Worm (Caenorhabditis elegans): ENCODE results near the gene fbxb-85.

fbxb-85 gene

DNA sequence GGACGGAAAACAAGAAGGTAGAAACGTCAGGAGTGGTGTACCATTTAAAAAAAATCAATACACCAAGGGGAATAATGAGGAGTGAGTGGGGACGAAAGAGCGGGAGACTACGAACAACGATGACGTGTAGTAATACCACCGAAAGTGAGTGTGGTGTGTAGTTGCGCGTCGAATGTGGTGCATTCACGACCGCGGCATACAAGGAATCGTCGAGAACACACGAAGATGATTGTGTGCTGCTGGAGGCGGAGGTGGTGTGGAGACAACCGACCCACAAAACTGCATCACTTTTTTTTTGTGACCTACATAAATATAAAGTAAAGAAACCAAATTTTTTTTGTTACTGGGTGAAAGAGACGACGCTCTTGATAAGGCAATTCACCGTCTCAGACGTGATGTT is 30.4 kb downstream of the fbxb-85 start (continued):
- TF ChIP-seq hlh-30 (tag; optimal IDR thresholded peaks at IDR 0.05; ENCODE audit: insufficient read depth), result no peak
- peak; percentile 9 for TF ChIP-seq nhr-232 (tag; optimal IDR thresholded peaks at IDR 0.05)
- TF ChIP-seq dve-1 (tag; optimal IDR thresholded peaks at IDR 0.05), result no peak
- TF ChIP-seq pha-4 (tag; optimal IDR thresholded peaks at IDR 0.05), result no peak
- TF ChIP-seq sdc-2 (tag; optimal IDR thresholded peaks at IDR 0.05), result no peak
- TF ChIP-seq pha-2 (tag; optimal IDR thresholded peaks at IDR 0.05), result no peak
- peak; percentile 60 for TF ChIP-seq tbx-2 (tag; optimal IDR thresholded peaks at IDR 0.05)
- no peak for TF ChIP-seq K02D7.2 (tag; optimal IDR thresholded peaks at IDR 0.05)
- peak; percentile 20; the same call in 1 of the 2 replicates for TF ChIP-seq sox-2 (GFP tag; IDR thresholded peaks at IDR 0.05)
- no peak for TF ChIP-seq T23F11.4 (GFP tag; optimal IDR thresholded peaks at IDR 0.05)
- no peak for TF ChIP-seq elt-4 (tag; optimal IDR thresholded peaks at IDR 0.05)
- no peak for TF ChIP-seq C38D4.7 (GFP tag; optimal IDR thresholded peaks at IDR 0.05)
- TF ChIP-seq lin-11 (tag; optimal IDR thresholded peaks at IDR 0.05), result no peak
- TF ChIP-seq ets-4 (tag; optimal IDR thresholded peaks at IDR 0.05), result no peak
- TF ChIP-seq ceh-18 (tag; optimal IDR thresholded peaks at IDR 0.05), result no peak
- no peak for TF ChIP-seq ceh-45 (GFP tag; IDR thresholded peaks at IDR 0.05)
- peak; percentile 70 for TF ChIP-seq ceh-31 (tag; optimal IDR thresholded peaks at IDR 0.05)
- no peak for TF ChIP-seq pat-9 (tag; optimal IDR thresholded peaks at IDR 0.05)
- TF ChIP-seq syd-9 (tag; optimal IDR thresholded peaks at IDR 0.05), result no peak
- TF ChIP-seq unc-42 (tag; optimal IDR thresholded peaks at IDR 0.05), result no peak

ce11 chrIII:10816800-10817418 is 31.9 kb downstream of the fbxb-85 start, which contains the start of gene sca-1:
Gene sca-1, minus strand, starts transcription at chrIII:10816850.
- no peak for TF ChIP-seq nfya-1 (tag; optimal IDR thresholded peaks at IDR 0.05)
- TF ChIP-seq ceh-19 (GFP tag; optimal IDR thresholded peaks at IDR 0.05), result no peak
- TF ChIP-seq pros-1 (tag; optimal IDR thresholded peaks at IDR 0.05), result no peak
- no peak for TF ChIP-seq ama-1 (optimal IDR thresholded peaks at IDR 0.05)
- no peak for TF ChIP-seq dmd-4 (tag; optimal IDR thresholded peaks at IDR 0.05; ENCODE audit: borderline replicate concordance)
- TF ChIP-seq ahr-1 (tag; optimal IDR thresholded peaks at IDR 0.05), result no peak
- TF ChIP-seq C38D4.7 (GFP tag; optimal IDR thresholded peaks at IDR 0.05), result no peak
- no peak for TF ChIP-seq gmeb-2 (tag; optimal IDR thresholded peaks at IDR 0.05)
- TF ChIP-seq lim-6 (tag; optimal IDR thresholded peaks at IDR 0.05), result no peak
- TF ChIP-seq Y22D7AL.16 (tag; optimal IDR thresholded peaks at IDR 0.05), result no peak
- no peak for TF ChIP-seq madf-2 (tag; optimal IDR thresholded peaks at IDR 0.05)
- peak; percentile 86 for TF ChIP-seq ceh-18 (tag; optimal IDR thresholded peaks at IDR 0.05)
- peak; percentile 32 for TF ChIP-seq ceh-34 (tag; optimal IDR thresholded peaks at IDR 0.05)
- no peak for TF ChIP-seq unc-3 (GFP tag; conservative IDR thresholded peaks at IDR 0.05)
- no peak for TF ChIP-seq unc-3 (tag; optimal IDR thresholded peaks at IDR 0.05)
- no peak for TF ChIP-seq ceh-9 (tag; optimal IDR thresholded peaks at IDR 0.05)
- TF ChIP-seq fax-1 (tag; optimal IDR thresholded peaks at IDR 0.05), result no peak
- TF ChIP-seq pqm-1 (tag; optimal IDR thresholded peaks at IDR 0.05), result no peak
- no peak for TF ChIP-seq rnt-1 (tag; optimal IDR thresholded peaks at IDR 0.05)
- peak; percentile 0 for TF ChIP-seq ztf-16 (tag; optimal IDR thresholded peaks at IDR 0.05)
- TF ChIP-seq ceh-2 (tag; optimal IDR thresholded peaks at IDR 0.05), result no peak
- TF ChIP-seq pax-1 (tag; optimal IDR thresholded peaks at IDR 0.05), result no peak
- TF ChIP-seq unc-55 (GFP tag; optimal IDR thresholded peaks at IDR 0.05), result no peak

DNA sequence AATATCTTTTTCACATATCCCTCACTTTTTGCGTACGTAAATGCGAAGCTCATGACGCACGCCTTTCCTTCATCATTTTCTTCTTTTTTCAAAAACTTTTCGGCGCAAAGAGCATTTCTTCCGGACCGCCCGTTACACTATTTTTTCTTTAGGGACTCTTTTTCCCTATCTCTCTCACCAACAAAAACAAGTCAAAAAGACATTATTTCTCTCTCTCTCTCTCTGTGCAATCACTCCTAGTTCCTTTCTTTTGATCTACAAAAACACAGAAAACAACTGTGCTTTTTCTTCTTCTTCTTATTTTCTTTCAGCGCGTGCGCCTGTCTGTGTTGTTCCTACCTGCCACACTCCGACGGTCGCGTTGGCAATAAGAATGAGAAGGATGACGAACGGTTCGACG is 32.7 kb downstream of the fbxb-85 start:
- TF ChIP-seq dve-1 (tag; optimal IDR thresholded peaks at IDR 0.05) (no peak), lin-11 (tag; optimal IDR thresholded peaks at IDR 0.05) (no peak), fkh-10 (GFP tag; optimal IDR thresholded peaks at IDR 0.05) (no peak), gmeb-2 (tag; optimal IDR thresholded peaks at IDR 0.05) (no peak), sox-2 (GFP tag; IDR thresholded peaks at IDR 0.05) (no peak), pha-4 (tag; optimal IDR thresholded peaks at IDR 0.05) (no peak), unc-55 (GFP tag; optimal IDR thresholded peaks at IDR 0.05) (peak; percentile 2), ceh-18 (tag; optimal IDR thresholded peaks at IDR 0.05) (peak; percentile 89), ceh-24 (tag; optimal IDR thresholded peaks at IDR 0.05) (no peak)
